Fruit fly (Drosophila melanogaster): ENCODE measurements around the gene dtn.

- TF ChIP-seq CTCF (optimal IDR thresholded peaks at IDR 0.05), result no peak
- TF ChIP-seq CG8478 (optimal IDR thresholded peaks at IDR 0.05), result no peak
Observed at dm6 chrX:6224225-6225190, 939 bp upstream of the dtn start, which contains the start of gene sqh.
